Fruit fly (Drosophila melanogaster): Measurements from ENCODE around the gene spen.

The spen gene

DNA sequence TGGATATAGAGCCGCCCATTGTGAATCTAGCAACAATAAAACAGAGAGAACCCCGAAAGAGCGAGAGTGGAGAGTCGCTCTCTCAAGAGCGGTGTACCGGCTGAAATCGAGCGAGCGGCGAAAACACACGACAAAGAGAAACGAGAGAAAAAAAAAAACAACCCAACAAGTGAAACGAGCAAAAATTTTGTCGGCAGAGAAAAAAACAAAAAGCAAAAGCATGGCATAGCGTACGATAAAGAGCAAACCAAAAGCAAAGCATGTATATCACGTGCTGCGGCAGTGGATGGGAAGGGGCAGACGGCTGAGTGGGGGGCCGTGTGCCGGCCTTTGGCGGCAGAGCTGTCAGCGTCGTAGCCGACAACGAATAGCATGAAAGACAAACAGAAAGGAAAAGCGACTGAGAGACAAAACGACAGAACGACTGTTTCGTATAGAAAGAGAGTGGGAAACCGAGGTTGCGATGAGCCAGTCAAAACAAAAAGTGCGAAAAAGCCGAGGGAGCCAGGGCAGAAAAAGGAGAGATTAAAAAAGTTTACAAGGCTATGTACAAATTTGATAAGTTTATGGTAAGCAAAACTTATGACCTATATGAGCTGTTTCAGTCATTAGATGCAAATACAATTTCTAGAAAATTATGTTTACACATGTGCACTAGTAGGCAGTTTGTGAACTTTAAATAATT is 88.0 kb downstream of the spen start (continued):
- no peak for TF ChIP-seq tup (GFP tag; optimal IDR thresholded peaks at IDR 0.05)
- TF ChIP-seq pros (GFP tag; optimal IDR thresholded peaks at IDR 0.05), result peak; percentile 54
- TF ChIP-seq CrebB (tag; optimal IDR thresholded peaks at IDR 0.05), result no peak
- no peak for TF ChIP-seq CG16863 (GFP tag; optimal IDR thresholded peaks at IDR 0.05)
- no peak for TF ChIP-seq tx (GFP tag; optimal IDR thresholded peaks at IDR 0.05)
- no peak for TF ChIP-seq BtbVII (GFP tag; optimal IDR thresholded peaks at IDR 0.05)
- no peak for TF ChIP-seq shn (GFP tag; optimal IDR thresholded peaks at IDR 0.05)
- no peak for TF ChIP-seq bigmax (GFP tag; optimal IDR thresholded peaks at IDR 0.05)
- no peak for TF ChIP-seq tna (GFP tag; IDR thresholded peaks at IDR 0.05; ENCODE audit: partially characterized antibody)
- TF ChIP-seq CG30431 (GFP tag; optimal IDR thresholded peaks at IDR 0.05), result no peak
- TF ChIP-seq chinmo (GFP tag; IDR thresholded peaks at IDR 0.05; ENCODE audit: partially characterized antibody), result peak; percentile 91; the same call in 1 of the 4 replicates
- TF ChIP-seq Max (GFP tag; optimal IDR thresholded peaks at IDR 0.05), result peak; percentile 49
- TF ChIP-seq Sox102F (GFP tag; optimal IDR thresholded peaks at IDR 0.05), result no peak
- TF ChIP-seq Bdp1 (GFP tag; optimal IDR thresholded peaks at IDR 0.05), result no peak
- TF ChIP-seq CG4404 (GFP tag; IDR thresholded peaks at IDR 0.05), result no peak
- peak; percentile 29 for TF ChIP-seq HmgZ (tag; optimal IDR thresholded peaks at IDR 0.05)
- TF ChIP-seq lilli (GFP tag; optimal IDR thresholded peaks at IDR 0.05), result no peak
- TF ChIP-seq CG10274 (GFP tag; optimal IDR thresholded peaks at IDR 0.05), result no peak
- TF ChIP-seq Rx (GFP tag; IDR thresholded peaks at IDR 0.05), result no peak
- TF ChIP-seq CG5180 (GFP tag; optimal IDR thresholded peaks at IDR 0.05), result no peak
- no peak for TF ChIP-seq Atf-2 (GFP tag; optimal IDR thresholded peaks at IDR 0.05)
- no peak for TF ChIP-seq CG8924 (tag; optimal IDR thresholded peaks at IDR 0.05)
- no peak for TF ChIP-seq CG15011 (GFP tag; optimal IDR thresholded peaks at IDR 0.05)
- no peak for TF ChIP-seq bowl (GFP tag; IDR thresholded peaks at IDR 0.05)
- TF ChIP-seq br (optimal IDR thresholded peaks at IDR 0.05), result no peak
- peak; percentile 75 for TF ChIP-seq Drgx (GFP tag; IDR thresholded peaks at IDR 0.05)
- no peak for TF ChIP-seq NC2α (GFP tag; optimal IDR thresholded peaks at IDR 0.05)
- TF ChIP-seq z (GFP tag; IDR thresholded peaks at IDR 0.05), result 0 out of 3 replicates have a peak, but pooled peaks have one; percentile 37
- no peak for TF ChIP-seq CG11560 (tag; IDR thresholded peaks at IDR 0.05)
- no peak for TF ChIP-seq Doc2 (GFP tag; IDR thresholded peaks at IDR 0.05)
- TF ChIP-seq CG14014 (GFP tag; IDR thresholded peaks at IDR 0.05), result peak; percentile 36; the same call in 1 of the 2 replicates
- no peak for TF ChIP-seq CG7556 (GFP tag; optimal IDR thresholded peaks at IDR 0.05)
- TF ChIP-seq lab (GFP tag; optimal IDR thresholded peaks at IDR 0.05), result peak; percentile 23
- TF ChIP-seq rib (GFP tag; IDR thresholded peaks at IDR 0.05), result peak; percentile 89; the same call in 1 of the 2 replicates
- TF ChIP-seq jigr1 (GFP tag; IDR thresholded peaks at IDR 0.05), result no peak
- TF ChIP-seq fd64A (GFP tag; optimal IDR thresholded peaks at IDR 0.05), result no peak
- no peak for TF ChIP-seq CG4328 (GFP tag; optimal IDR thresholded peaks at IDR 0.05)
- TF ChIP-seq exex (tag; optimal IDR thresholded peaks at IDR 0.05), result no peak
- no peak for TF ChIP-seq Oli (tag; optimal IDR thresholded peaks at IDR 0.05)
- no peak for TF ChIP-seq dysf (GFP tag; IDR thresholded peaks at IDR 0.05)
- no peak for TF ChIP-seq CG6854 (GFP tag; optimal IDR thresholded peaks at IDR 0.05)
- no peak for TF ChIP-seq ci (GFP tag; IDR thresholded peaks at IDR 0.05)
- no peak for TF ChIP-seq CG32767 (GFP tag; IDR thresholded peaks at IDR 0.05)
- peak; percentile 94 for TF ChIP-seq CG3163 (GFP tag; optimal IDR thresholded peaks at IDR 0.05)
- no peak for TF ChIP-seq tio (GFP tag; optimal IDR thresholded peaks at IDR 0.05)
- TF ChIP-seq CG1529 (GFP tag; optimal IDR thresholded peaks at IDR 0.05), result no peak
- no peak for TF ChIP-seq Six4 (GFP tag; optimal IDR thresholded peaks at IDR 0.05)
- TF ChIP-seq CG10565 (GFP tag; optimal IDR thresholded peaks at IDR 0.05), result no peak
- no peak for TF ChIP-seq Side (GFP tag; optimal IDR thresholded peaks at IDR 0.05)
- TF ChIP-seq CG30403 (GFP tag; optimal IDR thresholded peaks at IDR 0.05), result no peak
- no peak for TF ChIP-seq p53 (GFP tag; optimal IDR thresholded peaks at IDR 0.05)
